Worm (Caenorhabditis elegans) whole organism, dauer: Measurements from ENCODE around the gene ssp-32.

ENCODE experiments used
- unc-62 ChIP-seq: sonication (generic microtip); optimal IDR thresholded peaks from 2 replicates; lab custom pipeline; 2017; ENCODE audit warnings: missing biosample characterization, missing genetic modification reagents, missing genetic modification characterization

Gene ssp-32

DNA sequence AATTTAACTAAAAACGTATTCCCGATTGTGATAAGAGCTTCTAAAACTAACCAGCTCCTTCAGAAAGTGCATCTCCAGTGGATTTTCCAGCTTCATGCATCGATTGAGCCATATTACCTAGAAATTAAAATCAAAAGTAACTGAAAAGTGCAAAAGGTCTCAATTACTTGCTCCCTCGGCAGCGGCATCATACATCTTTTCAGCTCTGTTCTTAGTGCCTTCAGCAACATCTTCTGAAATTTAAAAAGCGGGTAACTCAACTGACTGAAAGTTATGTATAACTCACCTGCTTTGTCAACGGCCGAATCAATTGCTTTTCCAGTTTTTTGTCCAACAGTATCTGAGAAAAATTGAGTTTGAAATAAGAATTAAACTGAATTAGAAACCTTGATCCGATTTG, 29.2 kb downstream of the ssp-32 start:
- no peak for TF ChIP-seq unc-62 (GFP tag; lab: Kevin White, UChicago)

DNA sequence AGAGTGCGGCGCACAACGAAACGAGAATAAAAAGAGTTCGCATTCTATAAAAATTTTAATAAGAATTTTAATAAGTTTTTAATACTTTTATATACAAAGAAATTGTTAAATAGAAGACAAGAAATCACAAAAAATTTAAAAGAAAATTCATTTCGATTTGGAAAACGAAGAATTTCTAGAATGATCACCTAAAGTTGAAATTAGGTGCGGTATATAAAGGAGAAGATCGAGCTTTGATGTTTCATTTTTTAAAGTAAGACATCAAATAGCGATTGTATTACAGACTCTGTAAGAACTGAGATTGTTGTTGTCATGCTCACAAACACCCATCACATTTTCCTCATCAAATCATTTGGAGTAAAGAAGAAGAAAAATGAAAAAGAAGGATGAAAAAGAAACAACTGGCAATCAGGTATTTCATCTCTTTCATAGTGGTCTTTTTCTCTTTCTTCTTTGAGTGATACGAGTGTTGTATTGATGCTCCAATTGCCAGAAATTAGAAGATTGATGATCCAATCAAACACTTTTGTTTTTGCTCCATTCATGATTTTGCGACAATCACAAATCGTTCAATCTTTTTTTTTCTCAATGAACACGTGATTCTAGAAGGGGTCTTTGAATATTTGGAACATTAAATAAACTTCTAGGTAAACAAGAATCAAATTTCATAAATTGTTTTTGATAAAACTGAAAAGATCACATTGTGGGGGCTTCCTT, 33.1 kb downstream of the ssp-32 start, which contains the start of gene dur-1:
dur-1 (minus strand) TSS at position 51 of the 717 bp plus-strand sequence.
- no peak for TF ChIP-seq unc-62 (GFP tag; lab: Kevin White, UChicago)

DNA sequence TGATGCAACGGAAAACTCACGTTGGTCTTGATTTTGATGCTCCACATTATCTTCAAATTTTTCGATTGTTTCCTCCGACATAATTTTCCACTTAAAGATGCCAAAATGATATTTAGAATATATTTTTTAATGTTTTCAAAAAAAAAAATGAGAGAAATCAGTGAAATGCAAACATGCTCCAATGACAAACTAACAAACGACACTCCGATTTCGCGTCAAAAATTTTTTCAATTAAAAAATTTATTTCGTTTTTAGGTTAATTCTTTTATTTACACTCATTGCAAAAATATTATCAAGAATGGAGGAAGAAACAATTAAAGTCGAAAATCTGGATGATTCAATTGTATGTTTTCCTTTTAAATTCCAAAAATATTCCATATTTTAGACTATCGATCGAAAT, 36.9 kb downstream of the ssp-32 start, which contains the start of the genes trmt-10A and F25H8.2:
trmt-10A (minus strand) TSS at position 159 of the 400 bp plus-strand sequence.
F25H8.2 (plus strand) TSS at position 181 of the 400 bp plus-strand sequence.
- TF ChIP-seq unc-62 (GFP tag; lab: Kevin White, UChicago) = no peak

DNA sequence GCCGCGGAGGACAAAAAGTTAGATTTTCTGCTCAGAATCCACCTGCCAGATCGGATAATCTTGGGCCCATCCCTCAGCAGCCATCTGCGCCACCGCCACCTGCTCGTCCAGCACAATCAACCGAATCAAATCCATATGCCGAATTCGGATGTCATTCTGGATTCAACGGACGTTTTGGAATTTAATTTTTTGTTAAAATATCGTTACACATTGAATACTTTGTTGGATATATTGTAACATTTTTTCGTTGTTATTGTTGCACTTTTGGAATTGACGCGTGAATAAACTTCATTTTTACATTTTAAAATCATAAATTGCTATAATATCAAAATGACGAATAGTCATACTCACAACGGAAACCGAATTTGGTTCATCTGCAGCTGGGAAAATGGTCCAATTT, 38.4 kb downstream of the ssp-32 start, which contains the start of gene spe-29:
spe-29 (plus strand) TSS at position 301 of the 400 bp plus-strand sequence.
- no peak for TF ChIP-seq unc-62 (GFP tag; lab: Kevin White, UChicago)

DNA sequence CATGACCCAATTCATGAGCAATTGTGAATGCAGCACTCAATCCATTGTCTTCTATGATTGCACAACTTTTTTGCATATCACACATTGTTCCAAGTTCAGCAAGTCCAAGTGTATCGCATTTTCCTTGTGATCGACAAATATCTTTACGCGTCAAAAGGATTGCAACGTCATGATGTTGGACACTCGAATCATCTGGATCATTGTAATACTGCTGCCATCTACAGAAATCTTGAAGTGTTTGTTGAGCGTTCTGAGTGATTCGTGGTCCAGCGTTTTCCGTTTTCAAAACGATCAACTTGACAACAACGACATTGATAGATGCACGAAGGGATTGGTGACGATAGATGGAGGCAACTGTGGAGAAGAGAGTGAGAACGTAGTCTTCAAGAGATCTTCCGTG, 48.0 kb downstream of the ssp-32 start:
- no peak for TF ChIP-seq unc-62 (GFP tag; lab: Kevin White, UChicago)

DNA sequence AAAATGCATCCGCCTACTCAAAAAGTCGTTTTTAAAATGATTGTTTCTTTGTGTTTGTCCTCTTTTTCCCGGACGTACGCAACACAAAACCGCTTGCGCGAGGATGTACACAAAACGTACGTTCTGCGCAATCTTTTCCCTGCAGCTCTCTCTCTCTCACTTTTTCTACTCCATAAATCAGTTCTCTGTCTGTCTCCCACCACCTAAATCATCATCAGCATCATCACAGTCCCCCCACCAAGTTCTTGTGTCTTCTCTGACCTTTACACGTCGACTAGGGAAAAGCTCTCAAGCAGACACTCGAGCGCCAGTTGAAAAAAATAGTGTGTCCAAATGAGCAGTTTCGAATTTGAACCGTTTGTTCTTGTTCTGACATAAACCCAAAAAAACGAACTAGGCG, 49.1 kb downstream of the ssp-32 start:
- no peak for TF ChIP-seq unc-62 (GFP tag; lab: Kevin White, UChicago)
